Fruit fly (Drosophila melanogaster) whole organism, larva: ENCODE measurements around the gene CG1090.
A peak's percentile ranks its signal among the peaks of the same experiment; 100 is the strongest.

ENCODE experiments used
- noc ChIP-seq: fragments of 200-800 bp; sonication (Bioruptor generic); optimal IDR thresholded peaks from 3 replicates; lab custom pipeline; 2019; ENCODE audit warnings: missing biosample characterization, mild to moderate bottlenecking, missing genetic modification characterization, moderate library complexity

The CG1090 gene

DNA sequence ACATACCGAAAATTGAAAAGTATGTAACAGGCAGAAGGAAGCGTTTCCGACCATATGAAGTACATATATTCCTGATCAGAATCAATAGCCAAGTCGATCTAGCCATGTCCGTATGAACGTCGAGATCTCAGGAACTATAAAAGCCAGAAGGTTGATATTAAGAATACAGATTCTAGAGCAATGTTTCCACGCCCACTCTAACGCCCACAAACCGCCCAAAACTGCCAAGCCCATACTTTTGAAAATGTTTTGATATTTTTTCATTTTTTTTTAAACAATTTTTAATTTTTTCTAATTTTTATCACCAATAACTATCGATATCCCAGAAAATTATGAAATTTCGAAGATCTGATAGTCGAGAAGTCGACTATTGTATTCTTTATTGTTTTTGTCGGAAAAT is 2.3 kb downstream of the CG1090 start:
- no peak for TF ChIP-seq noc (tag; lab: Kevin White, UChicago)

DNA sequence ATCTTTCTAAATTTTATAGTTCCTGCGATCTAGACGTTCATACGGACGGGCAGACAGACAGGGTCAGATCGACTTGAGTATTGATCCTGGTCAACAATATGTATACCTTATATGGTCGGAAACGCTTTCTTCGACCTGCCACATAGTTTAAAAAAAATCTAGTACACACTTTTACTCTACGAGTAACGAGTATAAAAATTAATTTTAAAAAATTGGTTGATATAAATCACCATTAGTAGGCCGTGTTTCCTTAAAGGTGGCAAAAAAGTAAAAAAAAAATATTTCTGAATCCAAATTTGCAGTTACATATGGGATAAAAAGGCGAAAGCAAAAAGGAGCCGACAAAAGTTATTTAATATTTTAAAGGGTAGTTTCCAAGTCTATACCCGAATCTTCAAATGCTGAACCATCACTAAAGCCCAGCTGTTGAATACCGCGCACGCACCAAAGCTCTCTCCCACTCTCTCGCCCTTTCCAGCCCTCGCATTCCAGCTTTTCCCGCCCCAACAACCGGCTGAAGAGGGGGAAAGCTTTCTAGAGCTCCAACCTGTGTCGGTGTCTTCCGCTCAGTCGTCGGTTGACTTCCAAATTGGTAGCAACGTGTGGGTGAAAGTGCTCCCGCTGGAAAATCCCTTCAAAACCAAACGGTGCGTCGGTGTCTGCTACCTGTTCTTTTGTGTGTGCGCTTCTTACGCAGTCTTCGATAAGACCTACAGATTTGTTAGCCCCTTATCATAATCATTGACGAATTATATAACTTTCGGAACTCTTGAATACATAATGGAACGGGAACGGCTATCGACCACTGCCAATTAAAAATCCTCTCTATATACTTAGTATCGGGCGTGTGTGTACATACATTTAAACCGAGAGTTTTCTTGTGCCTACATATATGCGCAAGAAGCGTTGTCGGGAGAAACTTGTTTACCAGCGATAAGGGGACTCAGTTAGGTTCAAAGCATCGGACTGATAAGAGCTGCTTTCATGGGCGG is 19.0 kb downstream of the CG1090 start, which contains the start of gene Sfxn1-3:
Gene Sfxn1-3, plus strand, starts transcription at position 238 of the 992 bp plus-strand sequence.
- peak; percentile 81 for TF ChIP-seq noc (tag; lab: Kevin White, UChicago)

dm6 chr3R:4381079-4381919 is 21.6 kb downstream of the CG1090 start, which contains the start of gene Cont:
Cont (plus strand) TSS chr3R:4381306.
- no peak for TF ChIP-seq noc (tag; lab: Kevin White, UChicago)

DNA sequence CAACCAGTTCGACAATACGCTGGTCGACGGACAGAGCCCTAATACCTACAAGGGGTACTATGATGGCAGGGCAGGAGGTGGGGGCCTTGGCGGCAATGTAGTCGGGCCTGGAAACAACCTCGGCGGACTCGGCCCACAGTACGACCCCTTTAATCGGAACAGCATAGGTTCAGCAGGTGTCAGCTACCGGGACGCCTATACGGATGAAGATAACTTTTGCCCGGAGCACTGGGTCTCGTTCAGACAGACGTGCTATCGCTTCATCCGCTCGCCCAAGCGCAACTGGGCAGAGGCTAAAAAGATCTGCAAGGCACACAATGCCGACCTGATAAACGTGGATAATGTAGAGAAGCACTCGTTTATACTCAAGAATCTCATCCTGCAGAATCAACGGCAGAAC is 22.5 kb downstream of the CG1090 start:
- no peak for TF ChIP-seq noc (tag; lab: Kevin White, UChicago)

DNA sequence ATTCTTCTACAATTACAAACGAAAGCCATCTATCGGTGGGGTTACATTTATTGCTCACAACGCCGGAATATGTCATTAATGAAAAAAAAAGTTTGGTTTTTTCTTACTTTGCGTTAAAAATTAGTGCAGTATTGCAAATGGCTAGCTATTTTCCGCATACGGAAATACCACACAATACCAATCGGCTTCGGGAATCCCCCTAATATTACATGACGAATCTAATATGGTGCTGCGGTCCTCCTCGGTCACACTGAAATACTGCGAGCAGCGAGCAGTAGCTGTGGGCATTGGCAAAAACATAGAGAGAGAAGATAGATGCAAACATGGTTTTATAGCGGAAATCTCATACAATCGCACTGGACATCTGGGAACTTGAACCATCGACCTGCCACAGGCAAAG is 27.8 kb downstream of the CG1090 start, which contains the start of gene tub:
Gene tub, plus strand, starts transcription at position 253 of the 400 bp plus-strand sequence.
- TF ChIP-seq noc (tag; lab: Kevin White, UChicago): peak; percentile 31

DNA sequence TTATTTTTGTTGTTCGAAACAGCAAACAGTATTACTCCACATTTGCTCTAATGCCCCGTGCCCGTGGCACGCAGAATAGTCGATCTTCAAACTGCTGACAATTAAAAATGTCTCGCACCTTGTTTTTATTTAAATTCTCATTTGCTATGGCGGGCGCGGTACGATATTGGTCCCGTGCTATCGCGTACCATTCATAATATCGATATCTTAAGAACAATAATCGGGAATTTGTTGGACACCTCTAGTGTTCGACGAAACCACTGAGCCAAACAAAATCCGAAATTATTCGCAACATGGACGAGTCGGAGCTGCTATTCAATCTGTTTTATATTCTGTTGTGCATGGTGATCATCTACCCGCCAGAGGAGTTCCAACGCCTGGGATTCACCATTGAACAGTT is 30.4 kb downstream of the CG1090 start, which contains the start of gene CG14646:
Gene CG14646, plus strand, starts transcription at position 234 of the 400 bp plus-strand sequence.
- no peak for TF ChIP-seq noc (tag; lab: Kevin White, UChicago)

- no peak for TF ChIP-seq noc (tag; lab: Kevin White, UChicago)
These were observed 34.4 kb downstream of the CG1090 start, which contains the start of gene CG34112 for dm6 chr3R:4394117-4394516. CG34112 (minus strand) TSS chr3R:4394259.

- TF ChIP-seq noc (tag; lab: Kevin White, UChicago): peak; percentile 96
These were observed 35.2 kb downstream of the CG1090 start for dm6 chr3R:4394654-4395581.

DNA sequence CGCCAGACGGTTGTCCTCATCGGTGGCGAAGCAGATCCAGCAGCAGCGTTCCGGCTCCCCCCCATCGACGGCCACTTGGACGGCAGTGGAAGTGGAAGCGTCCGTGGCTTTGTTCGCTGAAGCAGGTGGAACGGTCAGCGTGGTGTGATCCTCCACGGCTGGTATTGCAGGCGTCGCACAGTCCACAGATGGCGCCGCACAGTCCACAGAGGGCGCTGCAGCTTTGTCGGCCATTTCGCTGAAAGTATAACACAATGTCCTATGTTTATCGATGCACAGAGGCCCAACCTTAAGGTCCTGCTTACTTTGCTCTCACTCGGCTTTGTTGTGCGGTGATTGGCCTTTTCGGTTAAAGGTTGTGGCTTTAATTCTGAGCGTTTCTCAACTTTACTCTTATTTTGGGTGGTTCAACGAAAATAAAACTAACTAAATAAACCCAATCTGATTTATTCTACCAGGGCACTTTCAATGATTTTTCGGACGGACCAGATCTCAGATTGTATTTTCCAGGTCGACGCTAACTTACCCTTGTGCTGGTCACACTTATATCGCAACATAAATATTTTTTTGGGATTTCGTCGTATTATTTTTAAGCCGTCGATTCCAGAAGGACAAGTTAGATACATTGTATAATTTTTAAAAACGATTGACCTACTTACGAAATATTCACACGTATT is 37.9 kb downstream of the CG1090 start, which contains the start of gene CG9855:
Gene CG9855, minus strand, starts transcription at position 473 of the 677 bp plus-strand sequence.
- TF ChIP-seq noc (tag; lab: Kevin White, UChicago): no peak

DNA sequence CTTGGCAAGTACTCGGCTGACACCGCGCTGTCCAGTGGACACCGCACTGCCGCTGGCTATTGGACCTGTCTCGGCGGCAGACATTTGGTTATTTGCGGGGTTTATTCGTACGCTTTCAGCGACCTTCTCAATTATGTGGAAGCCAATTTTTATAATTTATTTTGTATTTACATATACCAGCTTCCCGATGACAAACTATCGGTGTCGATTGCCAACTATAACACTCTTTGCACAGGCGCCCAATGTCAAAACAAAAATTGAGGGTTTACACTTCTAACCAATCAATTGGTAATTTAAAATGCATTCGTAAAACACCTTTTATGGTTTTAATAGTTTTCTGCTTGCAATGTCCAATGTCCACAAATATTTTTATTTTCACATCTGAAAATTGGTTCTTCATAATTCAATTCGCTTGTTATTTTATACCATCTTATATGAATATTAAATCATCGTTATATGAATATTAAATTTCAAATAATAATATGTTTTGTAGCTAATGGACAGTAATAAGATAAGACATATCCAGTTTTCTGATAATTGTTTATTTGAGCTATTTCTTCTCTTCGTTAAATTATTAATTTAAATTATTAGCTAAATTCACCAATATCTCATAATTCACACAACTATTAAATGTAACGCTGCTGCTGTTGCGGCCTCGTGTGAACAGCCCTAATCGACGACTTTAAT is 40.3 kb downstream of the CG1090 start:
- TF ChIP-seq noc (tag; lab: Kevin White, UChicago): no peak

DNA sequence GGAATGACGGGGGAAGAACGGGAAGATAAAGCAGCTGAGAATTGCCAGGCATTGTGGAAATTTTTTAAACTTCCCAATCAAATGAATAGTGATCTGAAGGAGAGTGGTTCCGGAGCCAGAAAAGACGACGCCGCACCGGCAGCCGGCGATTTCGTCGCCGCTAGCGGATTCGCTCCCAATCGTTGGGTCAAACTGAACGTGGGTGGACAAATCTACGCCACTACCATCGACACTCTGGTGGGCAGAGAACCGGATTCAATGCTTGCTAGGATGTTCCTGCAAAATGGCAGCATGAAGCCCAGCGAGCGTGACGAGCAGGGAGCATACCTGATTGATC is 40.8 kb downstream of the CG1090 start, which contains the start of gene CG14647:
Gene CG14647, plus strand, starts transcription at position 14 of the 337 bp plus-strand sequence.
- TF ChIP-seq noc (tag; lab: Kevin White, UChicago): no peak

DNA sequence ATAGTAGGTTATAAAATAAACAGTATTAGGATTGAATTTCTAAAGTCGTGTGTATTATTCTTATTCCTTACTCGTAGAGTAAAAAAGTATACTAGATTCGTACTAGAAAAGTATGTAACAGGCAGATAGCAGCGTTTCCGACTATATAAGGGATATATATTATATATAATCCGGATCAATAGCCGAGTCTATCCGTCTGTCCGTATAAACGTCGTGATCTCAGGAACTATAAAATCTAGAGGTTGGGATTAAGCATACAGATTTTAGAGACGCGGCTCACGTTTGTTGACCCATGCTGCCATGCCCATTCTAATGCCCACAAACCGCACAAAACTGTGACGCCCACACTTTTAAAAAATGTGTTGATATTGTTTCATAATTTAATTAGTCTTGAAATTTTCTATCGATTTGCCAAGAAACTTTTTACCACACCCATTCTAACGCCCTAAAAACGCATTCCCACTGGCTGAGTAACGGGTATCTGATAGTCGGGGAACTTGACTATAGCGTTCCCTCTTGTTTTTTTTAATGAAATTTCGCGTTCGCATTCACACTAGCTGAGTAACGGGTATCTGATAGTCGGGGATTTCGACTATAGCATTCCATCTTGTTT is 42.4 kb downstream of the CG1090 start, which contains the start of gene CG9853:
Gene CG9853, minus strand, starts transcription at position 51 of the 613 bp plus-strand sequence.
- no peak for TF ChIP-seq noc (tag; lab: Kevin White, UChicago)
